Worm (Caenorhabditis elegans) whole organism, young adult: ENCODE results near the gene farl-11.

Experiments
- F55B11.4 ChIP-seq: sonication (generic microtip); optimal IDR thresholded peaks from 2 replicates; lab custom pipeline; 2016; ENCODE audit warnings: missing compliant biosample characterization, missing genetic modification characterization, borderline replicate concordance; ENCODE audit not compliant: insufficient read depth
- Y79H2A.3 ChIP-seq: fragments of 200-800 bp; sonication (Bioruptor generic); conservative IDR thresholded peaks from 2 replicates; pipeline ENCODE4 v1.3.6; 2022; ENCODE audit warnings: missing genetic modification reagents, missing genetic modification characterization, missing compliant biosample characterization
- akir-1 ChIP-seq: fragments of 200-800 bp; sonication (Bioruptor generic); optimal IDR thresholded peaks from 2 replicates; lab custom pipeline; 2018; ENCODE audit warnings: mild to moderate bottlenecking, missing genetic modification characterization, moderate library complexity, missing compliant biosample characterization
- dox-1 ChIP-seq: fragments of 200-800 bp; sonication (Bioruptor generic); IDR thresholded peaks from 2 replicates; pipeline ENCODE4 v1.3.6; 2022; ENCODE audit warnings: missing genetic modification reagents, missing genetic modification characterization, missing compliant biosample characterization
- egl-18 ChIP-seq: fragments of 200-800 bp; sonication (Bioruptor generic); IDR thresholded peaks from 2 replicates; pipeline ENCODE4 v1.3.6; 2022; ENCODE audit warnings: missing genetic modification reagents, missing genetic modification characterization, missing compliant biosample characterization
- hsf-1 ChIP-seq: fragments of 200-800 bp; sonication (Bioruptor generic); IDR thresholded peaks from 2 replicates; pipeline ENCODE4 v1.3.6; 2022; ENCODE audit warnings: missing genetic modification reagents, missing genetic modification characterization, missing compliant biosample characterization
- lag-1 ChIP-seq: fragments of 200-800 bp; sonication (Bioruptor generic); IDR thresholded peaks from 2 replicates; pipeline ENCODE4 v1.3.6; 2022; ENCODE audit warnings: missing genetic modification reagents, missing genetic modification characterization, missing compliant biosample characterization
- lir-1 ChIP-seq: fragments of 200-800 bp; sonication (Bioruptor generic); conservative IDR thresholded peaks from 2 replicates; pipeline ENCODE4 v1.3.6; 2022; ENCODE audit warnings: missing genetic modification reagents, missing genetic modification characterization, missing compliant biosample characterization
- madf-3 ChIP-seq: fragments of 200-800 bp; sonication (Bioruptor generic); IDR thresholded peaks from 2 replicates; pipeline ENCODE4 v1.3.6; 2022; ENCODE audit warnings: missing genetic modification reagents, missing genetic modification characterization, missing compliant biosample characterization
- nfya-1 ChIP-seq: sonication (generic microtip); optimal IDR thresholded peaks from 2 replicates; lab custom pipeline; 2017; ENCODE audit warnings: antibody characterized with exemption, missing compliant biosample characterization, missing genetic modification characterization, borderline replicate concordance; ENCODE audit not compliant: insufficient read depth
- nfya-2 ChIP-seq: fragments of 200-800 bp; sonication (Bioruptor generic); IDR thresholded peaks from 2 replicates; pipeline ENCODE4 v1.3.6; 2022; ENCODE audit warnings: missing genetic modification reagents, missing genetic modification characterization, missing compliant biosample characterization
- sdz-38 ChIP-seq: sonication (generic microtip); optimal IDR thresholded peaks from 2 replicates; lab custom pipeline; 2016; ENCODE audit warnings: missing genotype, missing genetic modification characterization, missing compliant biosample characterization
- ztf-3 ChIP-seq: fragments of 200-800 bp; sonication (Bioruptor generic); optimal IDR thresholded peaks from 2 replicates; lab custom pipeline; 2018; ENCODE audit warnings: mild to moderate bottlenecking, missing genetic modification characterization, missing compliant biosample characterization

- TF ChIP-seq hsf-1 (no peak), ztf-3 (GFP tag; lab: Kevin White, UChicago) (no peak), F55B11.4 (tag; lab: Kevin White, UChicago) (no peak), sdz-38 (tag; lab: Kevin White, UChicago) (no peak), nfya-1 (tag; lab: Kevin White, UChicago) (no peak), Y79H2A.3 (GFP tag; lab: Robert Waterston, UW) (no peak), nfya-2 (GFP tag; lab: Robert Waterston, UW) (no peak), dox-1 (GFP tag; lab: Robert Waterston, UW) (no peak), akir-1 (GFP tag; lab: Kevin White, UChicago) (no peak), madf-3 (GFP tag; lab: Robert Waterston, UW) (no peak), lag-1 (no peak), lir-1 (GFP tag; lab: Robert Waterston, UW) (no peak), egl-18 (GFP tag; lab: Robert Waterston, UW) (no peak)
These were observed 17.0 kb upstream of the farl-11 start, which contains the start of gene F10E7.2 for ce11 chrII:7121762-7122292.
